Worm (Caenorhabditis elegans) whole organism, mixed stage, embryonic: ENCODE data around the gene F46C5.10.

Experiments
- blmp-1 ChIP-seq: fragments of 150-350 bp; optimal IDR thresholded peaks from 2 replicates; lab custom pipeline; 2014; ENCODE audit warnings: missing biosample characterization, missing genetic modification characterization
- drap-1 ChIP-seq: fragments of 200-800 bp; sonication (Bioruptor generic); optimal IDR thresholded peaks from 3 replicates; lab custom pipeline; 2018; ENCODE audit warnings: mild to moderate bottlenecking, missing genetic modification characterization, missing compliant biosample characterization
- mep-1 ChIP-seq: fragments of 150-350 bp; optimal IDR thresholded peaks from 2 replicates; lab custom pipeline; 2017; ENCODE audit warnings: missing biosample characterization, missing genetic modification reagents, missing genetic modification characterization, inconsistent platforms
- unc-39 ChIP-seq: fragments of 150-350 bp; optimal IDR thresholded peaks from 2 replicates; lab custom pipeline; 2014; ENCODE audit warnings: missing biosample characterization, missing genetic modification characterization
- unc-62 ChIP-seq: fragments of 150-350 bp; optimal IDR thresholded peaks from 2 replicates; lab custom pipeline; 2014; ENCODE audit warnings: missing biosample characterization, missing genetic modification reagents, missing genetic modification characterization
- ztf-11 ChIP-seq: fragments of 150-350 bp; optimal IDR thresholded peaks from 2 replicates; lab custom pipeline; 2014; ENCODE audit warnings: missing biosample characterization, missing genetic modification characterization

DNA sequence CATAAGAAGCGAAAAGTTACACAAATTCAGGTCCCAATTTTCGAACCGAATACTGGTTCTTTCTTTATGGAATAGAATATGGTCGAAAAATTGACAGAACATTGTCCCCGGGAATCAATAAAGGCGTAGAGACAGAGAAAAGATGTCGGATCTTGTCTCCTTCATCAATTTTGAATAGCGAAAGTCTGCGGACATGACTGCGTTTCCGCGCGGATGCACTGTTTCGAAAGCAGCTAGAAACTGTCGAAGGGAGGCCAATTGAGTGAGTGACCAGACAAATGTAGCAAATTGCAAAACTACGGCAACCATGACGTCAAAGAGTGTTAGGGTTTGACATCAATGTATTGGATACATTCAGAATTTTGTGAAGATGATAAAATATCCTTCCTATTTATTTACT, 37.7 kb upstream of the F46C5.10 start:
- TF ChIP-seq mep-1 (tag; lab: Kevin White, UChicago), result no peak
- no peak for TF ChIP-seq drap-1 (GFP tag; lab: Kevin White, UChicago)
- no peak for TF ChIP-seq unc-39 (tag; lab: Kevin White, UChicago)
- no peak for TF ChIP-seq ztf-11 (tag; lab: Kevin White, UChicago)
- peak; percentile 12 for TF ChIP-seq unc-62 (GFP tag; lab: Kevin White, UChicago)
- TF ChIP-seq blmp-1, result peak; percentile 59
